Fruit fly (Drosophila melanogaster): ENCODE measurements around the gene Cpr62Bb.

Cpr62Bb gene

DNA sequence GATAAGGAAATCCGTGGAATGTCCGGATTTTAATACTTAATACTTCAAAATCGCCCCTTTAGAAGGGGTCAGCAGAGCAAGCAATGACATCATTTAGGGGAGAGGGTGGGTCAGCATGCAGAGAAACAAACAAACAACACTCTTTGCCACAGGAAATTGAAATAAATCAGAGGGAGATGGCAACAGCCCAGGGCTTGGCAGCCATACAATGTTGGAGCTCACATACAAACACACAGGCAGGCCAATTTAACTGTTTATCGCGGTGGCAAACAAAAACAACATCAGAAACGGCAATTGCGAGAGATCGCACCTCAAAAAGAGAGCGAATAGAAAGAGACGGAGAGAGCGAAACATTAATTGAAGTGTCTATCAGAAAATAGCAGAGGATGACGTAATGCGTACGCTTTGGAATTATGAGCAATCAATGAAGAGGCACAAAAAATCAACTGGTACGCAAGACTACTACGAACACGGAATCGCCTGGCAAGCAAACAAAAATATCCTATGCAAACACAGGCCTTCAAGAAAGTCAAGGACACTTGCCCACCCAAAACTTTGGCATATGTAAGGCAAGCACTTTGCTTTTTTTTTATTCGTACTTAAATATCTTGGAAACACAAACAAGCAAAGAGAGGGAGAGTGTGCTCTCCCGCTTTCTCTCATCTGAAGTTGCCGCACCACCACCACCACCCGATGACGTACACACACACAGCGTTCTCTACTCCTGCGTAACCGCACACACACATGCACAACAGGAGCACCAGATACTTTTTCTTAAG is 40.6 kb downstream of the Cpr62Bb start (continued):
- TF ChIP-seq exex (tag; optimal IDR thresholded peaks at IDR 0.05) (peak; percentile 92), C15 (GFP tag; IDR thresholded peaks at IDR 0.05) (no peak), CG12942 (GFP tag; optimal IDR thresholded peaks at IDR 0.05) (no peak), CG11504 (tag; optimal IDR thresholded peaks at IDR 0.05) (no peak), mld (GFP tag; IDR thresholded peaks at IDR 0.05; ENCODE audit: partially characterized antibody) (no peak), CG11456 (GFP tag; IDR thresholded peaks at IDR 0.05) (peak; percentile 26; the same call in 1 of the 3 replicates), ftz-f1 (GFP tag; optimal IDR thresholded peaks at IDR 0.05) (peak; percentile 54), CG34422 (GFP tag; IDR thresholded peaks at IDR 0.05) (peak; percentile 63; the same call in 2 of the 3 replicates), lola (GFP tag; optimal IDR thresholded peaks at IDR 0.05) (no peak), CG3847 (GFP tag; IDR thresholded peaks at IDR 0.05) (no peak), CG10979 (tag; optimal IDR thresholded peaks at IDR 0.05) (no peak), sna (GFP tag; IDR thresholded peaks at IDR 0.05; ENCODE audit: partially characterized antibody) (no peak), CHES-1-like (GFP tag; optimal IDR thresholded peaks at IDR 0.05) (peak; percentile 32), dm (GFP tag; optimal IDR thresholded peaks at IDR 0.05) (no peak), hth (optimal IDR thresholded peaks at IDR 0.05) (no peak), CG15479 (GFP tag; optimal IDR thresholded peaks at IDR 0.05) (peak; percentile 91), CG10366 (GFP tag; IDR thresholded peaks at IDR 0.05) (no peak), Hsf (GFP tag; optimal IDR thresholded peaks at IDR 0.05) (no peak), ems (GFP tag; optimal IDR thresholded peaks at IDR 0.05) (no peak), NFAT (GFP tag; IDR thresholded peaks at IDR 0.05) (no peak), CG8281 (tag; optimal IDR thresholded peaks at IDR 0.05) (no peak), pzg (GFP tag; optimal IDR thresholded peaks at IDR 0.05) (peak; percentile 14), HmgD (GFP tag; optimal IDR thresholded peaks at IDR 0.05) (no peak), Nf-YC (tag; optimal IDR thresholded peaks at IDR 0.05) (no peak), Bdp1 (GFP tag; optimal IDR thresholded peaks at IDR 0.05) (no peak), unpg (GFP tag; optimal IDR thresholded peaks at IDR 0.05) (no peak), dmrt99B (tag; optimal IDR thresholded peaks at IDR 0.05) (no peak), Dip2 (GFP tag; IDR thresholded peaks at IDR 0.05) (no peak), CG14441 (GFP tag; IDR thresholded peaks at IDR 0.05) (peak; percentile 44; the same call in 1 of the 2 replicates), CG2129 (GFP tag; IDR thresholded peaks at IDR 0.05; ENCODE audit: partially characterized antibody) (no peak), tin (GFP tag; optimal IDR thresholded peaks at IDR 0.05) (no peak), CTCF (GFP tag; optimal IDR thresholded peaks at IDR 0.05) (no peak), CG2889 (GFP tag; IDR thresholded peaks at IDR 0.05) (no peak), org-1 (GFP tag; optimal IDR thresholded peaks at IDR 0.05) (no peak), mam (GFP tag; optimal IDR thresholded peaks at IDR 0.05) (no peak), CG33213 (GFP tag; optimal IDR thresholded peaks at IDR 0.05) (no peak), CG33557 (GFP tag; optimal IDR thresholded peaks at IDR 0.05) (no peak), luna (GFP tag; optimal IDR thresholded peaks at IDR 0.05) (no peak), chm (GFP tag; IDR thresholded peaks at IDR 0.05) (peak; percentile 79), CG8765 (GFP tag; IDR thresholded peaks at IDR 0.05) (no peak), Xbp1 (GFP tag; optimal IDR thresholded peaks at IDR 0.05) (no peak), CG1792 (GFP tag; optimal IDR thresholded peaks at IDR 0.05) (no peak), Gug (GFP tag; IDR thresholded peaks at IDR 0.05) (no peak), CG34376 (GFP tag; optimal IDR thresholded peaks at IDR 0.05) (peak; percentile 96), YL-1 (GFP tag; optimal IDR thresholded peaks at IDR 0.05) (peak; percentile 16), ap (GFP tag; IDR thresholded peaks at IDR 0.05) (no peak), row (GFP tag; IDR thresholded peaks at IDR 0.05) (no peak), nerfin-1 (tag; optimal IDR thresholded peaks at IDR 0.05) (peak; percentile 84), H15 (GFP tag; IDR thresholded peaks at IDR 0.05) (no peak), odd (GFP tag; optimal IDR thresholded peaks at IDR 0.05) (no peak), Dref (GFP tag; IDR thresholded peaks at IDR 0.05) (0 out of 2 replicates have a peak, but pooled peaks have one; percentile 35)
